Fruit fly (Drosophila melanogaster): ENCODE data around the gene CG43229.

- TF ChIP-seq Dll (optimal IDR thresholded peaks at IDR 0.05), result no peak
- no peak for TF ChIP-seq usp (GFP tag; optimal IDR thresholded peaks at IDR 0.05)
- no peak for TF ChIP-seq CG8478 (optimal IDR thresholded peaks at IDR 0.05)
- TF ChIP-seq pan (optimal IDR thresholded peaks at IDR 0.05), result no peak
Observed at dm6 chrX:18090333-18090732, 48.0 kb upstream of the CG43229 start, which contains the start of gene Swt1.

All from whole organism.